Worm (Caenorhabditis elegans) whole organism, midembryonic: Measurements from ENCODE around the gene rabr-1.

Experiments used
- cog-1 ChIP-seq: sonication (generic microtip); optimal IDR thresholded peaks from 2 replicates; lab custom pipeline; 2016; ENCODE audit warnings: missing genetic modification characterization, missing compliant biosample characterization
- flt-1 ChIP-seq: fragments of 200-800 bp; sonication (Bioruptor generic); IDR thresholded peaks from 2 replicates; pipeline ENCODE4 v1.3.6; 2022; ENCODE audit warnings: missing genetic modification characterization, missing compliant biosample characterization
- med-1 ChIP-seq: sonication (generic microtip); optimal IDR thresholded peaks from 2 replicates; lab custom pipeline; 2017; ENCODE audit warnings: missing genetic modification characterization, mild to moderate bottlenecking, missing compliant biosample characterization, antibody characterized with exemption, missing genetic modification reagents; ENCODE audit not compliant: insufficient read depth
- ref-1 ChIP-seq: fragments of 200-800 bp; sonication (Bioruptor generic); conservative IDR thresholded peaks from 2 replicates; pipeline ENCODE4 v1.3.6; 2022; ENCODE audit warnings: missing genetic modification reagents, missing genetic modification characterization, missing compliant biosample characterization
- tab-1 ChIP-seq: fragments of 200-800 bp; sonication (Bioruptor generic); IDR thresholded peaks from 2 replicates; pipeline ENCODE4 v1.3.6; 2022; ENCODE audit warnings: missing genetic modification characterization, missing compliant biosample characterization
- ztf-23 ChIP-seq: fragments of 200-800 bp; sonication (Bioruptor generic); IDR thresholded peaks from 2 replicates; pipeline ENCODE4 v1.3.6; 2022; ENCODE audit warnings: missing genetic modification reagents, missing genetic modification characterization, missing compliant biosample characterization
- ztf-29 ChIP-seq: fragments of 200-800 bp; sonication (Bioruptor generic); IDR thresholded peaks from 2 replicates; pipeline ENCODE4 v1.3.6; 2022; ENCODE audit warnings: missing genetic modification reagents, missing genetic modification characterization, missing compliant biosample characterization

DNA sequence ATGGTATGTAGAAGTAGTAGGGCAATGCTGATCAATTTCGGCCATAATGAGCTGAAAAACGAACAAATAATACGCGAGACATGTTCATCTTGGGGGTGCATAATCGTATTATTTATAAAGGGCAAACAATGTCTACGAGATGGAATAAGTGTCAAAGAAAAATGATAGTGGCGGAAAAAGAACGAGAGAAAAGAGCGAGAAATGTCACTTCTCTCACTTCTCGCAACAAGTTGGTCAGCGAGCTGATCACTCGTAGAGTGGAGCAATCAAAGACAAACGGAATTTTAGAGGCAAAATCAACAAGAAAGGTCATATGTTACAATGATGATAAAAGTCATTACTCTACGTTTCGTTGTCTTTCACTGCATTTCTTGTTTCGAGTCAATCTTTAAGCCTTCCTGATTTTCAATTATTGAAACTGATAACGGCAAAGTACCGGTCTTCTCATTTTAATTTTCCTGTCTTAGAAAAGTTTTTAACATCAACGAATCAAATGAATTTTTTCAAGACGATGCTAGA, 45.1 kb downstream of the rabr-1 start, which contains the start of gene F52H2.3:
- no peak for TF ChIP-seq tab-1 (GFP tag; lab: Robert Waterston, UW)
- no peak for TF ChIP-seq flt-1 (GFP tag; lab: Robert Waterston, UW)
- no peak for TF ChIP-seq ref-1 (GFP tag; lab: Robert Waterston, UW)
- TF ChIP-seq ztf-29 (GFP tag; lab: Robert Waterston, UW) = no peak
- TF ChIP-seq med-1 (GFP tag; lab: Kevin White, UChicago) = no peak
- no peak for TF ChIP-seq cog-1 (tag; lab: Kevin White, UChicago)
- no peak for TF ChIP-seq ztf-23 (GFP tag; lab: Robert Waterston, UW)
